Worm (Caenorhabditis elegans) whole organism, L4 larva: ENCODE data around the gene T12B3.3.
A peak's percentile ranks its signal among the peaks of the same experiment; 100 is the strongest.

Source experiments
- Y75B8A.6 ChIP-seq: fragments of 200-800 bp; sonication (Bioruptor generic); IDR thresholded peaks from 2 replicates; pipeline ENCODE4 v1.3.6; 2022; ENCODE audit warnings: missing genetic modification reagents, missing genetic modification characterization, missing compliant biosample characterization
- aha-1 ChIP-seq: fragments of 150-350 bp; peaks from one replicate; lab custom pipeline; 2014; ENCODE audit warnings: missing biosample characterization, missing genetic modification characterization
- aly-2 ChIP-seq: sonication (generic microtip); optimal IDR thresholded peaks from 2 replicates; lab custom pipeline; 2018; ENCODE audit warnings: missing biosample characterization, missing genetic modification characterization
- ces-1 ChIP-seq: fragments of 150-350 bp; sonication (generic microtip); optimal IDR thresholded peaks from 4 replicates; lab custom pipeline; 2014; ENCODE audit warnings: missing biosample characterization, missing genetic modification reagents, missing genetic modification characterization
- daf-16 ChIP-seq, 3 experiments: sonication (generic microtip); optimal IDR thresholded peaks; 2 replicates each; lab custom pipeline; 2016 to 2017; ENCODE audit warnings: missing genetic modification characterization in 3 of 3, missing genetic modification reagents in 3 of 3, mild to moderate bottlenecking in 2 of 3, missing compliant biosample characterization in 2 of 3, missing biosample characterization in 1 of 3, moderate library complexity in 1 of 3
- dpl-1 ChIP-seq: fragments of 150-350 bp; optimal IDR thresholded peaks from 2 replicates; lab custom pipeline; 2014; ENCODE audit warnings: missing biosample characterization, missing genetic modification reagents, missing genetic modification characterization
- nhr-11 ChIP-seq: fragments of 150-350 bp; optimal IDR thresholded peaks from 2 replicates; lab custom pipeline; 2014; ENCODE audit warnings: missing biosample characterization, missing genetic modification characterization
- skn-1 ChIP-seq: fragments of 150-350 bp; optimal IDR thresholded peaks from 2 replicates; lab custom pipeline; 2014; ENCODE audit warnings: missing biosample characterization, missing genetic modification characterization
- spr-3 ChIP-seq: fragments of 200-800 bp; sonication (Bioruptor generic); optimal IDR thresholded peaks from 2 replicates; lab custom pipeline; 2018; ENCODE audit warnings: mild to moderate bottlenecking, missing genetic modification characterization, missing compliant biosample characterization
- tra-1 ChIP-seq: fragments of 200-800 bp; sonication (Bioruptor generic); IDR thresholded peaks from 2 replicates; pipeline ENCODE4 v1.3.6; 2022; ENCODE audit warnings: missing genetic modification reagents, missing genetic modification characterization, missing compliant biosample characterization
- unc-62 ChIP-seq, 3 experiments: fragments of 150-350 bp in 1 of 3; sonication (generic microtip); optimal IDR thresholded peaks in 2 of 3; peaks in 1 of 3; 1 replicate in 1 of 3; 2 replicates in 2 of 3; lab custom pipeline; 2014 to 2017; ENCODE audit warnings: missing biosample characterization in 3 of 3, missing genetic modification characterization in 3 of 3, missing genetic modification reagents in 3 of 3, missing genotype in 1 of 3

The T12B3.3 gene

ce11 chrIV:7420913-7421312, 46.0 kb downstream of the T12B3.3 start, which contains the start of gene srtx-1:
Gene srtx-1, plus strand, starts transcription at chrIV:7421213.
- no peak for TF ChIP-seq ces-1 (GFP tag; lab: Kevin White, UChicago)
- TF ChIP-seq tra-1 (GFP tag; lab: Robert Waterston, UW) = no peak
- TF ChIP-seq dpl-1 (GFP tag; lab: Kevin White, UChicago) = no peak
- TF ChIP-seq unc-62 (GFP tag; optimal IDR thresholded peaks at IDR 0.05 in 1 of 2; lab: Kevin White, UChicago) = peak in 1 of 2 experiments; percentile 70
- TF ChIP-seq unc-62 (tag; optimal IDR thresholded peaks at IDR 0.05; lab: Kevin White, UChicago) = no peak
- TF ChIP-seq daf-16 (GFP tag; optimal IDR thresholded peaks at IDR 0.05; lab: Kevin White, UChicago) = no peak
- no peak for TF ChIP-seq daf-16 (tag; optimal IDR thresholded peaks at IDR 0.05; lab: Kevin White, UChicago)
- TF ChIP-seq spr-3 (GFP tag; lab: Kevin White, UChicago) = no peak

- TF ChIP-seq skn-1 = no peak
- TF ChIP-seq aha-1 (tag; lab: Kevin White, UChicago) = peak; percentile 74
Observed at ce11 chrIV:7424198-7424597, 49.3 kb downstream of the T12B3.3 start, which contains the start of gene unc-82. Gene unc-82, plus strand, starts transcription at chrIV:7424498.

- TF ChIP-seq aha-1 (tag; lab: Kevin White, UChicago) = peak; percentile 40
- peak in 1 of 2 experiments; percentile 18 for TF ChIP-seq daf-16 (GFP tag; optimal IDR thresholded peaks at IDR 0.05; lab: Kevin White, UChicago)
- TF ChIP-seq daf-16 (tag; optimal IDR thresholded peaks at IDR 0.05; lab: Kevin White, UChicago) = no peak
- no peak for TF ChIP-seq Y75B8A.6
- no peak for TF ChIP-seq aly-2 (tag; lab: Kevin White, UChicago)
- TF ChIP-seq nhr-11 (tag; lab: Kevin White, UChicago) = peak; percentile 63
- TF ChIP-seq, all 104 proteins: peak for 3
Observed at ce11 chrIV:7426055-7426454, 51.1 kb downstream of the T12B3.3 start.
